Worm (Caenorhabditis elegans) whole organism, young adult: ENCODE data around the gene F56B6.6.

ENCODE experiments used
- egrh-3 ChIP-seq: fragments of 200-800 bp; sonication (Bioruptor generic); IDR thresholded peaks from 2 replicates; pipeline ENCODE4 v1.3.6; 2022; ENCODE audit warnings: missing genetic modification reagents, missing genetic modification characterization, missing compliant biosample characterization
- snpc-4 ChIP-seq, 5 experiments: fragments of 150-350 bp in 1 of 5; sonication (generic microtip) in 4 of 5; optimal IDR thresholded peaks; 2 replicates each; lab custom pipeline; 2014 to 2018; ENCODE audit warnings: missing genetic modification characterization in 5 of 5, missing biosample characterization in 3 of 5, antibody characterized with exemption in 2 of 5, mild to moderate bottlenecking in 2 of 5, missing compliant biosample characterization in 2 of 5, missing genotype in 2 of 5, moderate library complexity in 2 of 5, missing genetic modification reagents in 1 of 5

- TF ChIP-seq snpc-4 (GFP tag; optimal IDR thresholded peaks at IDR 0.05; lab: Kevin White, UChicago) (no peak), snpc-4 (tag; optimal IDR thresholded peaks at IDR 0.05; lab: Kevin White, UChicago) (no peak), egrh-3 (GFP tag; lab: Robert Waterston, UW) (no peak)
Measured at ce11 chrX:3540861-3541260, 8.0 kb upstream of the F56B6.6 start.
